Worm (Caenorhabditis elegans) whole organism, late embryonic: ENCODE measurements around the gene snrp-40.1.

Source experiments
- C08G9.2 ChIP-seq: sonication (generic microtip); optimal IDR thresholded peaks from 2 replicates; lab custom pipeline; 2016; ENCODE audit warnings: mild to moderate bottlenecking, missing genetic modification characterization, moderate library complexity, missing compliant biosample characterization
- F13H6.1 ChIP-seq: sonication (generic microtip); optimal IDR thresholded peaks from 2 replicates; lab custom pipeline; 2016; ENCODE audit warnings: missing genetic modification characterization, missing compliant biosample characterization
- T23F11.4 ChIP-seq: fragments of 200-800 bp; sonication (Bioruptor generic); optimal IDR thresholded peaks from 2 replicates; lab custom pipeline; 2018; ENCODE audit warnings: mild to moderate bottlenecking, missing genetic modification characterization, missing compliant biosample characterization
- Y22D7AL.16 ChIP-seq: sonication (generic microtip); optimal IDR thresholded peaks from 2 replicates; lab custom pipeline; 2016; ENCODE audit warnings: missing genetic modification characterization, missing compliant biosample characterization
- ceh-18 ChIP-seq: sonication (generic microtip); optimal IDR thresholded peaks from 2 replicates; lab custom pipeline; 2016; ENCODE audit warnings: missing genetic modification characterization, missing compliant biosample characterization
- ceh-19 ChIP-seq: fragments of 200-800 bp; sonication (Bioruptor generic); optimal IDR thresholded peaks from 2 replicates; lab custom pipeline; 2018; ENCODE audit warnings: mild to moderate bottlenecking, missing genetic modification characterization, missing compliant biosample characterization
- ceh-2 ChIP-seq: sonication (generic microtip); optimal IDR thresholded peaks from 2 replicates; lab custom pipeline; 2016; ENCODE audit warnings: missing genotype, missing genetic modification characterization, missing compliant biosample characterization
- ceh-45 ChIP-seq: fragments of 200-800 bp; sonication (Bioruptor generic); IDR thresholded peaks from 2 replicates; pipeline ENCODE4 v1.3.6; 2022; ENCODE audit warnings: missing genetic modification reagents, missing genetic modification characterization, missing compliant biosample characterization
- ceh-9 ChIP-seq: sonication (generic microtip); optimal IDR thresholded peaks from 2 replicates; lab custom pipeline; 2016; ENCODE audit warnings: mild to moderate bottlenecking, missing genetic modification characterization, inconsistent platforms, missing compliant biosample characterization
- dmd-4 ChIP-seq: sonication (generic microtip); optimal IDR thresholded peaks from 2 replicates; lab custom pipeline; 2016; ENCODE audit warnings: borderline replicate concordance, missing genetic modification characterization, missing compliant biosample characterization
- dve-1 ChIP-seq: sonication (generic microtip); optimal IDR thresholded peaks from 2 replicates; lab custom pipeline; 2017; ENCODE audit warnings: antibody characterized with exemption, mild to moderate bottlenecking, missing genetic modification characterization, missing compliant biosample characterization
- elt-2 ChIP-seq: sonication (generic microtip); optimal IDR thresholded peaks from 2 replicates; lab custom pipeline; 2016; ENCODE audit warnings: missing genetic modification reagents, missing genetic modification characterization, missing compliant biosample characterization
- elt-4 ChIP-seq: sonication (generic microtip); optimal IDR thresholded peaks from 2 replicates; lab custom pipeline; 2016; ENCODE audit warnings: missing genetic modification characterization, missing compliant biosample characterization
- ets-4 ChIP-seq: sonication (generic microtip); optimal IDR thresholded peaks from 2 replicates; lab custom pipeline; 2016; ENCODE audit warnings: missing genetic modification characterization, missing compliant biosample characterization
- fax-1 ChIP-seq: sonication (generic microtip); optimal IDR thresholded peaks from 2 replicates; lab custom pipeline; 2016; ENCODE audit warnings: missing genotype, missing genetic modification characterization, missing compliant biosample characterization
- fkh-10 ChIP-seq: fragments of 150-350 bp; optimal IDR thresholded peaks from 2 replicates; lab custom pipeline; 2014; ENCODE audit warnings: missing biosample characterization, missing genetic modification reagents, missing genetic modification characterization
- hlh-13 ChIP-seq: fragments of 200-800 bp; sonication (Bioruptor generic); optimal IDR thresholded peaks from 2 replicates; lab custom pipeline; 2018; ENCODE audit warnings: mild to moderate bottlenecking, missing genetic modification characterization, missing compliant biosample characterization
- hlh-30 ChIP-seq: sonication (generic microtip); optimal IDR thresholded peaks from 2 replicates; lab custom pipeline; 2017; ENCODE audit warnings: antibody characterized with exemption, missing genetic modification characterization, missing compliant biosample characterization; ENCODE audit not compliant: insufficient read depth
- madf-2 ChIP-seq: sonication (generic microtip); optimal IDR thresholded peaks from 2 replicates; lab custom pipeline; 2017; ENCODE audit warnings: missing genetic modification characterization, missing compliant biosample characterization
- nfya-1 ChIP-seq: sonication (generic microtip); optimal IDR thresholded peaks from 2 replicates; lab custom pipeline; 2017; ENCODE audit warnings: missing genetic modification characterization, mild to moderate bottlenecking, missing compliant biosample characterization, antibody characterized with exemption, moderate library complexity
- nhr-232 ChIP-seq: sonication (generic microtip); optimal IDR thresholded peaks from 2 replicates; lab custom pipeline; 2016; ENCODE audit warnings: missing genetic modification characterization, missing compliant biosample characterization
- npax-4 ChIP-seq: sonication (generic microtip); optimal IDR thresholded peaks from 2 replicates; lab custom pipeline; 2016; ENCODE audit warnings: missing genetic modification characterization, missing compliant biosample characterization
- odd-2 ChIP-seq: sonication (generic microtip); optimal IDR thresholded peaks from 2 replicates; lab custom pipeline; 2017; ENCODE audit warnings: antibody characterized with exemption, mild to moderate bottlenecking, missing genetic modification characterization, missing compliant biosample characterization
- pax-1 ChIP-seq: fragments of 150-350 bp; optimal IDR thresholded peaks from 2 replicates; lab custom pipeline; 2014; ENCODE audit warnings: missing biosample characterization, missing genetic modification characterization
- pros-1 ChIP-seq: fragments of 150-350 bp; optimal IDR thresholded peaks from 2 replicates; lab custom pipeline; 2014; ENCODE audit warnings: missing biosample characterization, missing genetic modification reagents, missing genetic modification characterization
- ref-2 ChIP-seq: sonication (generic microtip); optimal IDR thresholded peaks from 2 replicates; lab custom pipeline; 2016; ENCODE audit warnings: missing genetic modification characterization, missing compliant biosample characterization
- rnt-1 ChIP-seq: sonication (generic microtip); optimal IDR thresholded peaks from 2 replicates; lab custom pipeline; 2016; ENCODE audit warnings: missing genetic modification characterization, missing compliant biosample characterization
- sdc-2 ChIP-seq: sonication (generic microtip); optimal IDR thresholded peaks from 2 replicates; lab custom pipeline; 2016; ENCODE audit warnings: missing genotype, missing genetic modification characterization, missing compliant biosample characterization
- sox-2 ChIP-seq: fragments of 200-800 bp; sonication (Bioruptor generic); IDR thresholded peaks from 2 replicates; pipeline ENCODE4 v1.3.6; 2022; ENCODE audit warnings: missing genetic modification reagents, missing genetic modification characterization, missing compliant biosample characterization
- sox-4 ChIP-seq: sonication (generic microtip); optimal IDR thresholded peaks from 2 replicates; lab custom pipeline; 2017; ENCODE audit warnings: mild to moderate bottlenecking, missing genetic modification characterization, inconsistent platforms, missing compliant biosample characterization
- syd-9 ChIP-seq: sonication (generic microtip); optimal IDR thresholded peaks from 2 replicates; lab custom pipeline; 2016; ENCODE audit warnings: mild to moderate bottlenecking, missing genetic modification characterization, moderate library complexity, missing compliant biosample characterization
- tbx-7 ChIP-seq: sonication (generic microtip); optimal IDR thresholded peaks from 2 replicates; lab custom pipeline; 2016; ENCODE audit warnings: missing genotype, missing genetic modification characterization, missing compliant biosample characterization
- unc-3 ChIP-seq, 2 experiments: fragments of 200-800 bp in 1 of 2; sonication (Bioruptor generic) in 1 of 2; sonication (generic microtip) in 1 of 2; conservative IDR thresholded peaks in 1 of 2; optimal IDR thresholded peaks in 1 of 2; 2 replicates each; pipeline versions ENCODE4 v1.3.6 to Lab custom; 2016 to 2022; ENCODE audit warnings: missing compliant biosample characterization in 2 of 2, missing genetic modification characterization in 2 of 2, missing genetic modification reagents in 1 of 2

Gene snrp-40.1

ce11 chrX:11316750-11317149, 17.2 kb upstream of the snrp-40.1 start, which contains the start of gene nlp-57:
nlp-57 (plus strand) TSS chrX:11317050.
- TF ChIP-seq sdc-2 (tag; lab: Kevin White, UChicago) (no peak), hlh-30 (tag; lab: Kevin White, UChicago) (no peak), ceh-9 (tag; lab: Kevin White, UChicago) (no peak)

ce11 chrX:11315392-11315791, 15.8 kb upstream of the snrp-40.1 start, which contains the start of gene F08G12.11:
F08G12.11 (minus strand) TSS chrX:11315572.
- TF ChIP-seq syd-9 (tag; lab: Kevin White, UChicago) (no peak), dve-1 (tag; lab: Kevin White, UChicago) (no peak), fkh-10 (GFP tag; lab: Kevin White, UChicago) (no peak), pax-1 (tag; lab: Kevin White, UChicago) (no peak), ets-4 (tag; lab: Kevin White, UChicago) (no peak), tbx-7 (tag; lab: Kevin White, UChicago) (no peak), ceh-9 (tag; lab: Kevin White, UChicago) (no peak), C08G9.2 (tag; lab: Kevin White, UChicago) (no peak), T23F11.4 (GFP tag; lab: Kevin White, UChicago) (no peak), F13H6.1 (no peak), sox-4 (tag; lab: Kevin White, UChicago) (no peak), Y22D7AL.16 (tag; lab: Kevin White, UChicago) (no peak), npax-4 (tag; lab: Kevin White, UChicago) (no peak), madf-2 (no peak), fax-1 (tag; lab: Kevin White, UChicago) (no peak), pros-1 (no peak), dmd-4 (no peak)

ce11 chrX:11310285-11310838, 10.8 kb upstream of the snrp-40.1 start, which contains the start of gene F08G12.5:
F08G12.5 (minus strand) TSS chrX:11310285.
- TF ChIP-seq syd-9 (tag; lab: Kevin White, UChicago) (no peak), unc-3 (GFP tag; conservative IDR thresholded peaks at IDR 0.05; lab: Robert Waterston, UW) (no peak), unc-3 (tag; optimal IDR thresholded peaks at IDR 0.05; lab: Kevin White, UChicago) (no peak), sox-2 (GFP tag; lab: Robert Waterston, UW) (no peak), ceh-18 (no peak), elt-2 (tag; lab: Kevin White, UChicago) (peak; percentile 1), hlh-30 (tag; lab: Kevin White, UChicago) (no peak), rnt-1 (tag; lab: Kevin White, UChicago) (no peak)

- no peak for TF ChIP-seq ceh-19 (GFP tag; lab: Kevin White, UChicago)
- no peak for TF ChIP-seq C08G9.2 (tag; lab: Kevin White, UChicago)
- no peak for TF ChIP-seq ceh-2 (tag; lab: Kevin White, UChicago)
- TF ChIP-seq hlh-13 (GFP tag; lab: Kevin White, UChicago) = no peak
- TF ChIP-seq rnt-1 (tag; lab: Kevin White, UChicago) = no peak
- no peak for TF ChIP-seq pros-1
- no peak for TF ChIP-seq odd-2
- no peak for TF ChIP-seq nfya-1 (tag; lab: Kevin White, UChicago)
- no peak for TF ChIP-seq nhr-232 (tag; lab: Kevin White, UChicago)
- no peak for TF ChIP-seq ceh-45 (GFP tag; lab: Robert Waterston, UW)
- TF ChIP-seq elt-4 = no peak
- TF ChIP-seq ref-2 (tag; lab: Kevin White, UChicago) = no peak
Measured at ce11 chrX:11307056-11307455, 7.5 kb upstream of the snrp-40.1 start, which contains the start of gene vhl-1. vhl-1 (plus strand) TSS chrX:11307356.
